Fruit fly (Drosophila melanogaster): ENCODE data around the gene Rab35.
"Not testable (repeated sequence)": the region's sequence is repeated elsewhere in the genome, so short reads cannot be mapped to it uniquely, and the experiment has no call there.

The Rab35 gene

DNA sequence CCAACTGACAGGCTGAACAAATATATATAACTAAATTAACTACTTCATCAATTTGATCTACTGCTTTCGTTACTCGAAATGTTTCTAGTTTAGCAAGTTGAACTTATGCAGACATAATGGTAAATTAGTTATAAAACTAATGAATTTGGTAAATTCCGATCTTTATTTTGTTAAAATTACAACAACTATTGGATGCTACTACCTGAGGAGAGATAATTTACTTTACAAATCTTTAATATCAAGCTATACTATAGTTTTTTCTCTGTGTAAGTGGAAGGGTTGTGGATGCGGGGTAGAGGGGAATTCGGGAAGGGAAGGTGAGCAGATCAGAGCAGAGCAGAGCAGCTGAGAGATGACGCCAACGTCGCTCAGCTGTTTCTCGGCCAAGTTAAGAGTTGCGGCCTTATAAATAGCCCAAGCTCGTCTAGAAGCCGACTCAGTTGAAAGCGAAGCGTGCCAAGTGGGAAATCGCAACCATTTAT lies 11.9 kb downstream of the Rab35 start, which contains the start of gene aspr (continued):
- TF ChIP-seq spab (GFP tag; optimal IDR thresholded peaks at IDR 0.05) (peak; percentile 25), CG8119 (GFP tag; IDR thresholded peaks at IDR 0.05) (no peak), Met (GFP tag; optimal IDR thresholded peaks at IDR 0.05) (no peak), topi (GFP tag; optimal IDR thresholded peaks at IDR 0.05) (no peak), CG3919 (GFP tag; optimal IDR thresholded peaks at IDR 0.05) (peak; percentile 48), OdsH (GFP tag; optimal IDR thresholded peaks at IDR 0.05) (no peak), Sox15 (GFP tag; optimal IDR thresholded peaks at IDR 0.05) (no peak), Eip78C (GFP tag) (peak; percentile 67), CG6792 (GFP tag; optimal IDR thresholded peaks at IDR 0.05) (no peak), CG6163 (GFP tag; IDR thresholded peaks at IDR 0.05) (no peak), Sox102F (GFP tag; optimal IDR thresholded peaks at IDR 0.05) (no peak), CG16779 (tag; optimal IDR thresholded peaks at IDR 0.05) (no peak), CG3032 (tag; optimal IDR thresholded peaks at IDR 0.05) (peak; percentile 58), pdm3 (GFP tag; optimal IDR thresholded peaks at IDR 0.05) (peak; percentile 23), CG8632 (GFP tag; optimal IDR thresholded peaks at IDR 0.05) (no peak), net (GFP tag; optimal IDR thresholded peaks at IDR 0.05) (peak; percentile 10), esn (GFP tag; optimal IDR thresholded peaks at IDR 0.05) (no peak)

dm6 chrX:20143088-20143487 lies 16.6 kb downstream of the Rab35 start, which contains the start of gene Or19a:
TSS of gene Or19a (minus strand) at chrX:20143188.
- not testable (repeated sequence) for TF ChIP-seq CG15336 (GFP tag; IDR thresholded peaks at IDR 0.05); Sox15 (GFP tag; optimal IDR thresholded peaks at IDR 0.05); Sox102F (GFP tag; optimal IDR thresholded peaks at IDR 0.05)

- TF ChIP-seq CG8632 (GFP tag; optimal IDR thresholded peaks at IDR 0.05), result no peak
- no peak for TF ChIP-seq topi (GFP tag; optimal IDR thresholded peaks at IDR 0.05)
Measured at dm6 chrX:20140710-20141109, 19.0 kb downstream of the Rab35 start, which contains the start of gene CG34332. TSS of gene CG34332 (plus strand) at chrX:20141010.

DNA sequence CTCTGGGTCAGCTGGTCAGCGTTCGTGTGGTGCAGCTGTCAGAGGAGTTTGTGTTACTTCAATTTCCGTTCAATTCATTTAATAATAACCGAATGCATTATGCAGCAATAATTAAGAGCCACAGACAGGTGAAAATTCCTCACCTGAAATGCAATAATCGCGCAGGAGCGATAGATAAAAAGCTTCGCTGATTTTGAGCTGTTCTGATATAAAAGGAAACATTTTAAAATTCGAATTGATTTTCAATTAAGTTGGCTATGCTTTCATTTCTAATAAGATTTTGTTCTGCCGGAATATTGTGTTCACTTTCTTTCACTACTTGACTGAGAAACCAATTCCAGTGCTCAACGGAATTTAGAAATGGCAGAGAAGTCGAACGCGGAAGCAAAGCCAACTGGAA lies 20.2 kb downstream of the Rab35 start, which contains the start of gene CG42583:
CG42583 (plus strand) TSS at position 301 of the 400 bp plus-strand sequence.
- TF ChIP-seq CG10631 (GFP tag; optimal IDR thresholded peaks at IDR 0.05) (no peak), CG6276 (GFP tag; optimal IDR thresholded peaks at IDR 0.05) (no peak), svp (GFP tag) (no peak), OdsH (GFP tag; optimal IDR thresholded peaks at IDR 0.05) (no peak), CG9139 (GFP tag; optimal IDR thresholded peaks at IDR 0.05) (no peak), Eip93F (GFP tag; optimal IDR thresholded peaks at IDR 0.05) (no peak), lz (GFP tag; optimal IDR thresholded peaks at IDR 0.05) (no peak), CG3919 (GFP tag; optimal IDR thresholded peaks at IDR 0.05) (no peak), ss (GFP tag; optimal IDR thresholded peaks at IDR 0.05) (no peak), CG32006 (GFP tag; optimal IDR thresholded peaks at IDR 0.05) (no peak)

DNA sequence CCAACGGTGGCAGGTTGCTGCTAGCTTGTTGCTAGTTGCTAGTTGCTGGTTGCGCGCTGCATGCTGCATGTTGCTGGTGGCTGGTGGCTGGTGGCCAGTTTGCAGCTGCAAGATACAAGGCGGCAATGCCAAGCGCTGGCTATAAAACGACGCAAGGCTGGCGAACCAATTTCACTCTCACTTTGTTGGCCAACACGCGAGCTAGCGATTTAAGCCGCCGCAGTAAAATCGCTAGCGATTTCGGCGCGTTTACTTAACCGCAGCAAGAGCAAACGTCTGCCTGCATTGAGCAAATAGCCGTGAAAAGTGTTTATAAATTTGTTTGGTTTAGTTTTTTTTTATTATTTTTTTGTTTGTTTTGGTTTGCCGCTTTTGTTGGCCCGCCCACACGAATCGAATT lies 26.2 kb downstream of the Rab35 start, which contains the start of gene CG15322:
CG15322 (plus strand) TSS at position 148 of the 400 bp plus-strand sequence.
- TF ChIP-seq CG3919 (GFP tag; optimal IDR thresholded peaks at IDR 0.05) (peak; percentile 0), ss (GFP tag; optimal IDR thresholded peaks at IDR 0.05) (peak in 1 of 2 experiments; percentile 23), Met (GFP tag; optimal IDR thresholded peaks at IDR 0.05) (no peak), CG8119 (GFP tag; IDR thresholded peaks at IDR 0.05) (0 out of 3 replicates have a peak, but pooled peaks have one; percentile 18)

DNA sequence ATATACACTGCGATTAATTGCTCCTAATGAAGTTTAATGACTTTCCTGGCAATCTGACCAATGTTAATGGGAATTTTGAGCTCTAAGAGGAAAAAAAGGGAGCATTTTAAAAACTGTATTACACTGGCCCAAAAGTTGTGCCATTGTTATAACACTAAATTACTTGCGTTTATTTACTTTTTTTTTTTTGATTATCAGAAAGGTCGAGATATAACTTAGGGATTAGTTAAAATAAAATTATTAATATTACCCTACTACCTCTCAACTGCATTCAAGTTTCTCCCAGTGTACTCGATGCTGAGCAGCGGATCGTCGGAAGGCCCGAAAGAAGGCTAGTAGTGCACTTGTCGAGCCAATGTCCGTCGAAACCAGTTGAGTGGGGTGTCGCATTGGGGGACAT lies 29.2 kb downstream of the Rab35 start:
- TF ChIP-seq CG11902 (GFP tag; optimal IDR thresholded peaks at IDR 0.05), result no peak
- no peak for TF ChIP-seq fd85E (GFP tag; optimal IDR thresholded peaks at IDR 0.05)
- no peak for TF ChIP-seq Sox102F (GFP tag; optimal IDR thresholded peaks at IDR 0.05)
- no peak for TF ChIP-seq cyc (GFP tag; optimal IDR thresholded peaks at IDR 0.05)
- TF ChIP-seq achi (GFP tag; optimal IDR thresholded peaks at IDR 0.05), result peak; percentile 46
- peak; percentile 16 for TF ChIP-seq svp (GFP tag)
- TF ChIP-seq CG8632 (GFP tag; optimal IDR thresholded peaks at IDR 0.05), result no peak
- TF ChIP-seq Met (GFP tag; optimal IDR thresholded peaks at IDR 0.05), result no peak
- TF ChIP-seq vri (GFP tag; optimal IDR thresholded peaks at IDR 0.05), result no peak
- TF ChIP-seq CG16779 (tag; optimal IDR thresholded peaks at IDR 0.05), result no peak
- TF ChIP-seq OdsH (GFP tag; optimal IDR thresholded peaks at IDR 0.05), result peak; percentile 33
- TF ChIP-seq Hr39 (GFP tag; optimal IDR thresholded peaks at IDR 0.05), result no peak
- peak; percentile 43 for TF ChIP-seq pdm3 (GFP tag; optimal IDR thresholded peaks at IDR 0.05)
- TF ChIP-seq Smox (GFP tag; optimal IDR thresholded peaks at IDR 0.05), result no peak
- no peak for TF ChIP-seq Eip93F (GFP tag; optimal IDR thresholded peaks at IDR 0.05)
- TF ChIP-seq Blimp-1 (GFP tag; optimal IDR thresholded peaks at IDR 0.05), result no peak
- TF ChIP-seq Lpt (GFP tag; optimal IDR thresholded peaks at IDR 0.05), result peak; percentile 55
- no peak for TF ChIP-seq Sox15 (GFP tag; optimal IDR thresholded peaks at IDR 0.05)
- peak; percentile 37 for TF ChIP-seq CG10631 (GFP tag; optimal IDR thresholded peaks at IDR 0.05)
- TF ChIP-seq CG34406 (GFP tag; optimal IDR thresholded peaks at IDR 0.05), result no peak
- peak; percentile 79 for TF ChIP-seq CG15336 (GFP tag; IDR thresholded peaks at IDR 0.05)
- TF ChIP-seq spab (GFP tag; optimal IDR thresholded peaks at IDR 0.05), result no peak
- peak; percentile 72 for TF ChIP-seq CG6276 (GFP tag; optimal IDR thresholded peaks at IDR 0.05)
- no peak for TF ChIP-seq lz (GFP tag; optimal IDR thresholded peaks at IDR 0.05)
- TF ChIP-seq Ets96B (tag; optimal IDR thresholded peaks at IDR 0.05), result no peak
- peak; percentile 79 for TF ChIP-seq CG8119 (GFP tag; IDR thresholded peaks at IDR 0.05)
- TF ChIP-seq CG3919 (GFP tag; optimal IDR thresholded peaks at IDR 0.05), result peak; percentile 26
- TF ChIP-seq Hr4 (GFP tag; optimal IDR thresholded peaks at IDR 0.05), result peak; percentile 79
